Worm (Caenorhabditis elegans) whole organism, early embryonic: Measurements from ENCODE around the gene C16E9.1.

ENCODE experiments used
- F13C5.2 ChIP-seq: sonication (generic microtip); optimal IDR thresholded peaks from 2 replicates; lab custom pipeline; 2017; ENCODE audit warnings: mild to moderate bottlenecking, missing genetic modification characterization, inconsistent platforms, missing compliant biosample characterization
- ama-1 ChIP-seq: fragments of 150-350 bp; optimal IDR thresholded peaks from 2 replicates; lab custom pipeline; 2014
- ets-7 ChIP-seq: sonication (generic microtip); optimal IDR thresholded peaks from 2 replicates; lab custom pipeline; 2016; ENCODE audit warnings: missing genotype, missing genetic modification characterization, missing compliant biosample characterization
- flt-1 ChIP-seq: fragments of 200-800 bp; sonication (Bioruptor generic); IDR thresholded peaks from 2 replicates; pipeline ENCODE4 v1.3.6; 2022; ENCODE audit warnings: missing genetic modification characterization, missing compliant biosample characterization

DNA sequence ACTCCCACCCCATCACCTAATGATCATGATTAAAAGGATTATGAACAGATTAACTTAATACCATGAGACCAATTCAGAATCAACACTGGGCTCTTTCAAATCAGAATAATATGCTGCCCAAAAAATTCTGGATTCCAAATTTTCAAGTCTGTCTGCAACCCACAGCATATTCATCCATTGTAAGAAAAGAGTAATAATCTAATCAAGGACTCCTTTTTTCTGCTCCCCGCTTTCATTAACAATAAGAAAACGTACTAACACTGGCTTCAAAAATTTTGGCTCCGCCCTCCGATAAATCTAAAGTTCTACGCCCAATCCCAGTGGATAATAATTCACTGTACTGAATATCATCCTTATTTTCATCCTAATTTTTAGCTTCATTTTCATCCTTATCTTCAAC, 48.2 kb downstream of the C16E9.1 start:
- TF ChIP-seq F13C5.2 (no peak), flt-1 (no peak), ets-7 (tag; lab: Kevin White, UChicago) (no peak), ama-1 (lab: Kevin White, UChicago) (no peak)
